Fruit fly (Drosophila melanogaster) whole organism, embryonic: Measurements from ENCODE around the gene CG43218.

Experiments
- C15 ChIP-seq: fragments of 200-800 bp; sonication (Bioruptor generic); IDR thresholded peaks from 3 replicates; pipeline ENCODE4 v1.3.6; 2022; ENCODE audit warnings: missing biosample characterization, missing genetic modification characterization
- CG10209 ChIP-seq: fragments of 200-800 bp; sonication (Bioruptor generic); optimal IDR thresholded peaks from 3 replicates; lab custom pipeline; 2017; ENCODE audit warnings: missing biosample characterization, mild to moderate bottlenecking, missing genetic modification characterization, missing genetic modification reagents
- CG11723 ChIP-seq: fragments of 200-800 bp; sonication (Bioruptor generic); optimal IDR thresholded peaks from 2 replicates; lab custom pipeline; 2017; ENCODE audit warnings: missing biosample characterization, mild to moderate bottlenecking, missing genetic modification characterization
- CG12155 ChIP-seq: fragments of 200-800 bp; sonication (Bioruptor generic); optimal IDR thresholded peaks from 3 replicates; lab custom pipeline; 2016; ENCODE audit warnings: missing biosample characterization, missing genetic modification characterization
- CG13624 ChIP-seq: fragments of 200-800 bp; sonication (Bioruptor generic); optimal IDR thresholded peaks from 2 replicates; lab custom pipeline; 2016; ENCODE audit warnings: missing biosample characterization, missing genetic modification characterization
- CG14710 ChIP-seq: fragments of 200-800 bp; sonication (Bioruptor generic); optimal IDR thresholded peaks from 3 replicates; lab custom pipeline; 2019; ENCODE audit warnings: missing biosample characterization, mild to moderate bottlenecking, missing genetic modification characterization, moderate library complexity
- CG16815 ChIP-seq: fragments of 200-800 bp; sonication (Bioruptor generic); optimal IDR thresholded peaks from 3 replicates; lab custom pipeline; 2017; ENCODE audit warnings: missing biosample characterization, mild to moderate bottlenecking, missing genetic modification characterization
- CG18619 ChIP-seq: fragments of 200-800 bp; sonication (Bioruptor generic); optimal IDR thresholded peaks from 3 replicates; lab custom pipeline; 2017; ENCODE audit warnings: missing biosample characterization, mild to moderate bottlenecking, missing genetic modification characterization
- CG2889 ChIP-seq: fragments of 200-800 bp; sonication (Bioruptor generic); IDR thresholded peaks from 3 replicates; pipeline ENCODE4 v1.3.6; 2022; ENCODE audit warnings: missing biosample characterization, missing genetic modification characterization
- CG31365 ChIP-seq: fragments of 200-800 bp; sonication (Bioruptor generic); optimal IDR thresholded peaks from 2 replicates; lab custom pipeline; 2018; ENCODE audit warnings: missing biosample characterization, mild to moderate bottlenecking, missing genetic modification characterization
- CG3163 ChIP-seq: fragments of 200-800 bp; sonication (Bioruptor generic); optimal IDR thresholded peaks from 3 replicates; lab custom pipeline; 2016; ENCODE audit warnings: missing biosample characterization, missing genetic modification characterization
- CG34376 ChIP-seq: fragments of 200-800 bp; sonication (Bioruptor generic); optimal IDR thresholded peaks from 2 replicates; lab custom pipeline; 2018; ENCODE audit warnings: missing biosample characterization, mild to moderate bottlenecking, missing genetic modification characterization
- CG3726 ChIP-seq: fragments of 200-800 bp; sonication (Bioruptor generic); IDR thresholded peaks from 3 replicates; pipeline ENCODE4, ENCODE4 v1.3.6; 2022; ENCODE audit warnings: missing biosample characterization, missing genetic modification characterization
- CG6254 ChIP-seq: fragments of 200-800 bp; sonication (Bioruptor generic); optimal IDR thresholded peaks from 3 replicates; lab custom pipeline; 2017; ENCODE audit warnings: mild to moderate bottlenecking, missing biosample characterization, missing genetic modification reagents, missing genetic modification characterization
- CG8944 ChIP-seq: fragments of 200-800 bp; sonication (Bioruptor generic); optimal IDR thresholded peaks from 3 replicates; lab custom pipeline; 2016; ENCODE audit warnings: missing biosample characterization, missing genetic modification characterization
- Dad ChIP-seq: fragments of 200-800 bp; sonication (Bioruptor generic); optimal IDR thresholded peaks from 3 replicates; lab custom pipeline; 2016; ENCODE audit warnings: missing biosample characterization, missing genetic modification characterization
- Dfd ChIP-seq, 2 experiments: fragments of >200 bp; optimal IDR thresholded peaks; 2 replicates each; lab custom pipeline; 2017; ENCODE audit warnings: missing biosample characterization in 2 of 2, missing genetic modification characterization in 2 of 2
- Dip3 ChIP-seq: fragments of 200-800 bp; sonication (Bioruptor generic); optimal IDR thresholded peaks from 3 replicates; lab custom pipeline; 2016; ENCODE audit warnings: missing biosample characterization, missing genetic modification characterization
- E2f1 ChIP-seq: fragments of 200-800 bp; sonication (Bioruptor generic); IDR thresholded peaks from 2 replicates; pipeline ENCODE4 v1.3.6; 2022; ENCODE audit warnings: missing biosample characterization, missing genetic modification characterization
- H15 ChIP-seq: fragments of 200-800 bp; sonication (Bioruptor generic); IDR thresholded peaks from 3 replicates; pipeline ENCODE4 v1.3.6; 2022; ENCODE audit warnings: missing biosample characterization, missing genetic modification characterization
- Hmx ChIP-seq: fragments of 200-800 bp; sonication (Bioruptor generic); optimal IDR thresholded peaks from 2 replicates; lab custom pipeline; 2016; ENCODE audit warnings: missing biosample characterization, missing genetic modification characterization
- Hsf ChIP-seq: fragments of 200-800 bp; sonication (Bioruptor generic); optimal IDR thresholded peaks from 3 replicates; lab custom pipeline; 2016; ENCODE audit warnings: missing biosample characterization, missing genetic modification characterization
- Mrtf ChIP-seq: fragments of 200-800 bp; sonication (Bioruptor generic); IDR thresholded peaks from 3 replicates; pipeline ENCODE4 v1.3.6; 2022; ENCODE audit warnings: missing biosample characterization, missing genetic modification characterization
- NC2α ChIP-seq: fragments of 200-800 bp; sonication (Bioruptor generic); optimal IDR thresholded peaks from 2 replicates; lab custom pipeline; 2016; ENCODE audit warnings: missing biosample characterization, missing genetic modification characterization
- Neu2 ChIP-seq: fragments of 200-800 bp; sonication (Bioruptor generic); optimal IDR thresholded peaks from 3 replicates; lab custom pipeline; 2016; ENCODE audit warnings: missing biosample characterization, missing genetic modification characterization, borderline replicate concordance
- Pdp1 ChIP-seq, 2 experiments: fragments of 200-800 bp; sonication (Bioruptor generic); optimal IDR thresholded peaks; 3 replicates each; lab custom pipeline; 2016; ENCODE audit warnings: missing biosample characterization in 2 of 2, missing genetic modification characterization in 2 of 2, mild to moderate bottlenecking in 1 of 2, moderate library complexity in 1 of 2
- Sry-β ChIP-seq: fragments of 200-800 bp; sonication (Bioruptor generic); optimal IDR thresholded peaks from 2 replicates; lab custom pipeline; 2018; ENCODE audit warnings: missing biosample characterization, mild to moderate bottlenecking, missing genetic modification characterization, moderate library complexity
- chinmo ChIP-seq: fragments of 200-800 bp; sonication (Bioruptor generic); IDR thresholded peaks from 4 replicates; pipeline ENCODE4 v1.3.6; 2022; ENCODE audit warnings: missing biosample characterization, missing genetic modification characterization; ENCODE audit not compliant: partially characterized antibody
- crp ChIP-seq, 2 experiments: fragments of 200-800 bp; sonication (Bioruptor generic); optimal IDR thresholded peaks; 2 replicates in 1 of 2; 3 replicates in 1 of 2; lab custom pipeline; 2017; ENCODE audit warnings: missing biosample characterization in 2 of 2, missing genetic modification characterization in 2 of 2, mild to moderate bottlenecking in 1 of 2, moderate library complexity in 1 of 2
- cwo ChIP-seq: fragments of 200-800 bp; sonication (Bioruptor generic); optimal IDR thresholded peaks from 3 replicates; lab custom pipeline; 2017; ENCODE audit warnings: missing biosample characterization, missing genetic modification characterization, mild to moderate bottlenecking, moderate library complexity, missing genetic modification reagents
- da ChIP-seq: fragments of 200-800 bp; sonication (Bioruptor generic); optimal IDR thresholded peaks from 2 replicates; lab custom pipeline; 2016; ENCODE audit warnings: missing biosample characterization, missing genetic modification characterization
- dimm ChIP-seq: fragments of 200-800 bp; sonication (Bioruptor generic); IDR thresholded peaks from 2 replicates; pipeline ENCODE4 v1.3.6; 2022; ENCODE audit warnings: missing biosample characterization, missing genetic modification characterization
- en ChIP-seq: fragments of 200-800 bp; sonication (Bioruptor generic); optimal IDR thresholded peaks from 2 replicates; lab custom pipeline; 2016; ENCODE audit warnings: missing biosample characterization, missing genetic modification characterization
- eve ChIP-seq, 2 experiments: fragments of >200 bp; optimal IDR thresholded peaks; 2 replicates each; lab custom pipeline; 2017; ENCODE audit warnings: missing biosample characterization in 2 of 2, missing genetic modification characterization in 2 of 2
- her ChIP-seq: fragments of 200-800 bp; sonication (Bioruptor generic); optimal IDR thresholded peaks from 2 replicates; lab custom pipeline; 2016; ENCODE audit warnings: missing biosample characterization, missing genetic modification characterization
- jigr1 ChIP-seq: fragments of 200-800 bp; sonication (Bioruptor generic); IDR thresholded peaks from 3 replicates; pipeline ENCODE4 v1.3.6; 2022; ENCODE audit warnings: missing biosample characterization, missing genetic modification characterization
- jumu ChIP-seq: fragments of 200-800 bp; sonication (Bioruptor generic); optimal IDR thresholded peaks from 3 replicates; lab custom pipeline; 2016; ENCODE audit warnings: missing biosample characterization, missing genetic modification characterization
- lmd ChIP-seq: fragments of 200-800 bp; sonication (Bioruptor generic); IDR thresholded peaks from 2 replicates; pipeline ENCODE4 v1.3.6; 2022; ENCODE audit warnings: missing biosample characterization, missing genetic modification characterization
- lov ChIP-seq, 2 experiments: fragments of 200-800 bp in 1 of 2; fragments of >200 bp in 1 of 2; sonication (Bioruptor generic) in 1 of 2; IDR thresholded peaks in 1 of 2; optimal IDR thresholded peaks in 1 of 2; 2 replicates in 1 of 2; 3 replicates in 1 of 2; pipeline versions ENCODE4 v1.3.6 to Lab custom; 2017 to 2022; ENCODE audit warnings: missing biosample characterization in 1 of 2, missing genetic modification characterization in 1 of 2
- mam ChIP-seq: fragments of 200-800 bp; sonication (Bioruptor generic); optimal IDR thresholded peaks from 3 replicates; lab custom pipeline; 2016; ENCODE audit warnings: missing biosample characterization, missing genetic modification characterization
- pho ChIP-seq: fragments of 200-800 bp; sonication (Bioruptor generic); optimal IDR thresholded peaks from 2 replicates; lab custom pipeline; 2016; ENCODE audit warnings: missing biosample characterization, missing genetic modification characterization
- seq ChIP-seq: fragments of 200-800 bp; sonication (Bioruptor generic); IDR thresholded peaks from 2 replicates; pipeline ENCODE4 v1.3.6; 2022; ENCODE audit warnings: missing biosample characterization, missing genetic modification characterization
- slbo ChIP-seq: fragments of 200-800 bp; sonication (Bioruptor generic); IDR thresholded peaks from 2 replicates; pipeline ENCODE4 v1.3.6; 2022; ENCODE audit warnings: missing biosample characterization, missing genetic modification characterization
- slou ChIP-seq: fragments of 200-800 bp; sonication (Bioruptor generic); optimal IDR thresholded peaks from 3 replicates; lab custom pipeline; 2016; ENCODE audit warnings: missing biosample characterization, missing genetic modification characterization
- ssp ChIP-seq: fragments of 200-800 bp; sonication (Bioruptor generic); IDR thresholded peaks from 2 replicates; pipeline ENCODE4 v1.3.6; 2022; ENCODE audit warnings: missing biosample characterization, missing genetic modification characterization
- tll ChIP-seq, 2 experiments: fragments of 200-800 bp in 1 of 2; fragments of >200 bp in 1 of 2; sonication (Bioruptor generic) in 1 of 2; optimal IDR thresholded peaks; 2 replicates each; lab custom pipeline; 2017 to 2019; ENCODE audit warnings: missing biosample characterization in 2 of 2, missing genetic modification characterization in 2 of 2, mild to moderate bottlenecking in 1 of 2, moderate library complexity in 1 of 2
- zen2 ChIP-seq: fragments of 200-800 bp; sonication (Bioruptor generic); IDR thresholded peaks from 3 replicates; pipeline ENCODE4 v1.3.6; 2022; ENCODE audit warnings: missing biosample characterization, missing genetic modification characterization; ENCODE audit not compliant: partially characterized antibody

The CG43218 gene

DNA sequence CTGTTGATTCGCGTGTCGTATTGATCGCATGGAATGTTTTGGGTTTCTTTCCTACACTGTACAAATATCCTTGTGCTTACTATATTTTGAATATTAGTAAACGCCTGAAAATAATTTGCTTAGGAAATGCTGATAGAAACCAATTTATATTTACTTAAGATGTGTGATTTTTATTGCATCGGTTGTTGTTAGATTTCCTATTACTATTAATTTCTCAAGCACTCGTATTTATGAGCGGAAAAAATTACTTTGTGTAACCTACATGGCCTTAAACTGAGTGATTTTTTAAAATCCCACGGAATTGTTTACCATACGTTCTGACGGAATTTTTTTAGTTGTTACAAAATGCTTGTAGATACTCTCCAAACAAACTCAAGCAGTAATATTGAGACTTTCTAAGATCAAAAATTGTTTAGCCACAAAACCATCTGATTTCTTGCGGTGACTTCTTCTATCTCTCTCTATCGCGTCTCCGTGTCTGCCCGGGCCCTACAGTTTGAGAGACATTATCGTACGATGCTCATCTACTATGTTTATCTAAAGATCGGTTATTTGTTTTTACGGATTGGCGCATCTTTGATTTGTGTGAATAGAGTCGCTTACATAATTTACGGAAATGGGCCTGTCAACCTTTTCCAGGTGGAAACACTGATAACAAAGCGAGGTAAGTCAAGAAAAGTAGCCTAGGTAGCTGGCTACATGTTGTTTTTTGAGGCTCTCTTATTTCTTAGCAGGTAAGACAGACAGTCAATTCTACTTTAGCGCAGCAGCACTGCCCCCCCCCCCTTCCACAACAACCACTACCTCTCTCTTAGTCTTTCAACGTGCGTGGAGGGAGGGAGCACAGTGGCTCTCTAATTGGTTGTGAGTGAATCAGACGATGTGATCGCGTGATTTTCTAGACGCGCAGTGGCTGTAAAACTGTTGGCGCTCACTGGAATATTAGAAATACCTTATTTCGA lies 18.8 kb downstream of the CG43218 start (continued):
- TF ChIP-seq CG16815 (GFP tag; lab: Kevin White, UChicago) (peak; percentile 66), eve (GFP tag; optimal IDR thresholded peaks at IDR 0.05; lab: Kevin White, UChicago) (peak in 1 of 2 experiments; percentile 92), en (GFP tag; lab: Kevin White, UChicago) (peak; percentile 38), CG3163 (GFP tag; lab: Kevin White, UChicago) (peak; percentile 87), CG13624 (peak; percentile 50), Hmx (GFP tag; lab: Kevin White, UChicago) (peak; percentile 69), pho (peak; percentile 47), jumu (peak; percentile 42), CG11723 (GFP tag; lab: Kevin White, UChicago) (peak; percentile 50), crp (GFP tag; optimal IDR thresholded peaks at IDR 0.05; lab: Kevin White, UChicago) (peak in 1 of 2 experiments; percentile 36), Neu2 (peak; percentile 26), CG2889 (GFP tag; lab: Robert Waterston, UW) (no peak), her (GFP tag; lab: Kevin White, UChicago) (peak; percentile 1), Sry-β (no peak), cwo (GFP tag; lab: Kevin White, UChicago) (peak; percentile 97), Mrtf (GFP tag; lab: Robert Waterston, UW) (0 out of 3 replicates have a peak, but pooled peaks have one; percentile 30), Dfd (GFP tag; optimal IDR thresholded peaks at IDR 0.05; lab: Kevin White, UChicago) (no peak), CG12155 (GFP tag; lab: Kevin White, UChicago) (no peak), Dip3 (GFP tag; lab: Kevin White, UChicago) (peak; percentile 14), Dad (GFP tag; lab: Kevin White, UChicago) (peak; percentile 29), CG3726 (GFP tag; lab: Robert Waterston, UW) (no peak), slou (GFP tag; lab: Kevin White, UChicago) (no peak), CG14710 (peak; percentile 71), C15 (GFP tag; lab: Robert Waterston, UW) (no peak), dimm (GFP tag; lab: Robert Waterston, UW) (no peak), CG6254 (GFP tag; lab: Kevin White, UChicago) (peak; percentile 53), CG10209 (GFP tag; lab: Kevin White, UChicago) (peak; percentile 60), tll (GFP tag; optimal IDR thresholded peaks at IDR 0.05; lab: Kevin White, UChicago) (peak in 1 of 2 experiments; percentile 88), jigr1 (GFP tag; lab: Robert Waterston, UW) (no peak), slbo (peak; percentile 38), da (GFP tag; lab: Kevin White, UChicago) (no peak), E2f1 (GFP tag; lab: Robert Waterston, UW) (no peak), CG34376 (GFP tag; lab: Kevin White, UChicago) (peak; percentile 17), NC2α (no peak), H15 (GFP tag; lab: Robert Waterston, UW) (0 out of 3 replicates have a peak, but pooled peaks have one; percentile 6), lmd (GFP tag; lab: Robert Waterston, UW) (peak; percentile 52), mam (GFP tag; lab: Kevin White, UChicago) (peak; percentile 62), CG31365 (tag; lab: Kevin White, UChicago) (no peak), Pdp1 (GFP tag; optimal IDR thresholded peaks at IDR 0.05; lab: Kevin White, UChicago) (peak; percentile 74 to 78), chinmo (GFP tag; lab: Robert Waterston, UW) (0 out of 4 replicates have a peak, but pooled peaks have one; percentile 39), CG18619 (peak; percentile 59), CG8944 (GFP tag; lab: Kevin White, UChicago) (peak; percentile 61), seq (0 out of 2 replicates have a peak, but pooled peaks have one; percentile 11), Hsf (GFP tag; lab: Kevin White, UChicago) (peak; percentile 70), zen2 (GFP tag; lab: Robert Waterston, UW) (no peak), lov (optimal IDR thresholded peaks at IDR 0.05; lab: Kevin White, UChicago) (no peak), lov (GFP tag; IDR thresholded peaks at IDR 0.05; lab: Robert Waterston, UW) (peak; percentile 7; the same call in 1 of the 3 replicates), ssp (GFP tag; lab: Robert Waterston, UW) (no peak)
